Fruit fly (Drosophila melanogaster): ENCODE measurements around the gene wge.

Gene wge

dm6 chr3R:22720808-22721306, at the start of gene wge:
Gene wge (minus strand): TSS chr3R:22721150.
- TF ChIP-seq Myc (optimal IDR thresholded peaks at IDR 0.05) (no peak), Sin3A (optimal IDR thresholded peaks at IDR 0.05) (no peak), psq (optimal IDR thresholded peaks at IDR 0.05) (peak; percentile 23), insv (optimal IDR thresholded peaks at IDR 0.05) (no peak)

- no peak for TF ChIP-seq Myc (optimal IDR thresholded peaks at IDR 0.05)
- no peak for TF ChIP-seq insv (optimal IDR thresholded peaks at IDR 0.05)
- TF ChIP-seq psq (optimal IDR thresholded peaks at IDR 0.05), result no peak
- no peak for TF ChIP-seq ttk (optimal IDR thresholded peaks at IDR 0.05)
- TF ChIP-seq h (optimal IDR thresholded peaks at IDR 0.05), result no peak
- no peak for TF ChIP-seq Sin3A (optimal IDR thresholded peaks at IDR 0.05)
Measured at dm6 chr3R:22770207-22770606, 49.3 kb upstream of the wge start, which contains the start of gene CG43093. Gene CG43093 (minus strand): TSS chr3R:22770307.

dm6 chr3R:22769567-22769966, 48.6 kb upstream of the wge start, which contains the start of gene CG43092:
Gene CG43092 (minus strand): TSS chr3R:22769667.
- no peak for TF ChIP-seq h (optimal IDR thresholded peaks at IDR 0.05)
- no peak for TF ChIP-seq insv (optimal IDR thresholded peaks at IDR 0.05)
- TF ChIP-seq ttk (optimal IDR thresholded peaks at IDR 0.05), result no peak
- no peak for TF ChIP-seq Myc (optimal IDR thresholded peaks at IDR 0.05)
- TF ChIP-seq psq (optimal IDR thresholded peaks at IDR 0.05), result no peak
- no peak for TF ChIP-seq Sin3A (optimal IDR thresholded peaks at IDR 0.05)

- TF ChIP-seq Myc (optimal IDR thresholded peaks at IDR 0.05), result no peak
Measured at dm6 chr3R:22768633-22769032, 47.7 kb upstream of the wge start, which contains the start of gene CG43091. Gene CG43091 (minus strand): TSS chr3R:22768733.

dm6 chr3R:22767599-22767998, 46.6 kb upstream of the wge start, which contains the start of gene CG13841:
Gene CG13841 (minus strand): TSS chr3R:22767699.
- no peak for TF ChIP-seq psq (optimal IDR thresholded peaks at IDR 0.05)
- TF ChIP-seq Myc (optimal IDR thresholded peaks at IDR 0.05), result no peak
- TF ChIP-seq ttk (optimal IDR thresholded peaks at IDR 0.05), result no peak
- no peak for TF ChIP-seq insv (optimal IDR thresholded peaks at IDR 0.05)
- no peak for TF ChIP-seq Sin3A (optimal IDR thresholded peaks at IDR 0.05)
- TF ChIP-seq h (optimal IDR thresholded peaks at IDR 0.05), result no peak

- TF ChIP-seq Sin3A (optimal IDR thresholded peaks at IDR 0.05) (no peak), insv (optimal IDR thresholded peaks at IDR 0.05) (no peak), Myc (optimal IDR thresholded peaks at IDR 0.05) (no peak), h (optimal IDR thresholded peaks at IDR 0.05) (no peak), ttk (optimal IDR thresholded peaks at IDR 0.05) (no peak)
Measured at dm6 chr3R:22766072-22766471, 45.1 kb upstream of the wge start, which contains the start of gene Nepl15. Gene Nepl15 (minus strand): TSS chr3R:22766172.

dm6 chr3R:22763587-22763986, 42.6 kb upstream of the wge start, which contains the start of gene Nepl14:
Gene Nepl14 (minus strand): TSS chr3R:22763711.
- TF ChIP-seq Myc (optimal IDR thresholded peaks at IDR 0.05), result no peak

- TF ChIP-seq psq (optimal IDR thresholded peaks at IDR 0.05) (no peak), ttk (optimal IDR thresholded peaks at IDR 0.05) (no peak), insv (optimal IDR thresholded peaks at IDR 0.05) (no peak), h (optimal IDR thresholded peaks at IDR 0.05) (no peak), Myc (optimal IDR thresholded peaks at IDR 0.05) (no peak)
Measured at dm6 chr3R:22760988-22761387, 40.0 kb upstream of the wge start, which contains the start of gene Nepl13. Gene Nepl13 (minus strand): TSS chr3R:22761076.

dm6 chr3R:22757117-22757516, 36.2 kb upstream of the wge start:
- TF ChIP-seq insv (optimal IDR thresholded peaks at IDR 0.05) (no peak), ttk (optimal IDR thresholded peaks at IDR 0.05) (no peak), Sin3A (optimal IDR thresholded peaks at IDR 0.05) (no peak), psq (optimal IDR thresholded peaks at IDR 0.05) (no peak), Myc (optimal IDR thresholded peaks at IDR 0.05) (no peak), h (optimal IDR thresholded peaks at IDR 0.05) (no peak)

dm6 chr3R:22756289-22756688, 35.3 kb upstream of the wge start:
- no peak for TF ChIP-seq h (optimal IDR thresholded peaks at IDR 0.05)
- no peak for TF ChIP-seq psq (optimal IDR thresholded peaks at IDR 0.05)
- TF ChIP-seq Sin3A (optimal IDR thresholded peaks at IDR 0.05), result no peak
- TF ChIP-seq ttk (optimal IDR thresholded peaks at IDR 0.05), result no peak
- no peak for TF ChIP-seq insv (optimal IDR thresholded peaks at IDR 0.05)
- TF ChIP-seq Myc (optimal IDR thresholded peaks at IDR 0.05), result no peak

- TF ChIP-seq Myc (optimal IDR thresholded peaks at IDR 0.05) (no peak), Sin3A (optimal IDR thresholded peaks at IDR 0.05) (no peak), h (optimal IDR thresholded peaks at IDR 0.05) (no peak), insv (optimal IDR thresholded peaks at IDR 0.05) (no peak), ttk (optimal IDR thresholded peaks at IDR 0.05) (no peak), psq (optimal IDR thresholded peaks at IDR 0.05) (no peak)
Measured at dm6 chr3R:22755187-22755777, 34.3 kb upstream of the wge start.

dm6 chr3R:22753895-22754774, 33.2 kb upstream of the wge start:
- TF ChIP-seq psq (optimal IDR thresholded peaks at IDR 0.05) (no peak), Myc (optimal IDR thresholded peaks at IDR 0.05) (no peak), insv (optimal IDR thresholded peaks at IDR 0.05) (no peak), h (optimal IDR thresholded peaks at IDR 0.05) (no peak), Sin3A (optimal IDR thresholded peaks at IDR 0.05) (no peak), ttk (optimal IDR thresholded peaks at IDR 0.05) (no peak)

All from Kc167 (cell line).